Fruit fly (Drosophila melanogaster) whole organism, wandering third instar larva: ENCODE results near the gene CtIP.
A peak's percentile ranks its signal among the peaks of the same experiment; 100 is the strongest.

Experiments used
- Abd-B ChIP-seq: fragments of >200 bp; optimal IDR thresholded peaks from 2 replicates; lab custom pipeline; 2017; ENCODE audit warnings: missing biosample characterization, missing genetic modification characterization
- CG32264 ChIP-seq: fragments of 200-800 bp; sonication (Bioruptor generic); optimal IDR thresholded peaks from 2 replicates; lab custom pipeline; 2016; ENCODE audit warnings: missing biosample characterization, missing genetic modification characterization
- CG9705 ChIP-seq: fragments of 200-800 bp; sonication (Bioruptor generic); optimal IDR thresholded peaks from 2 replicates; lab custom pipeline; 2018; ENCODE audit warnings: missing biosample characterization, mild to moderate bottlenecking, missing genetic modification characterization
- CrebA ChIP-seq: fragments of 200-800 bp; sonication (Bioruptor generic); optimal IDR thresholded peaks from 2 replicates; lab custom pipeline; 2016; ENCODE audit warnings: missing biosample characterization, mild to moderate bottlenecking, missing genetic modification characterization, borderline replicate concordance
- Dfd ChIP-seq: fragments of >200 bp; optimal IDR thresholded peaks from 2 replicates; lab custom pipeline; 2017; ENCODE audit warnings: missing biosample characterization, missing genetic modification characterization
- Dif ChIP-seq: fragments of 200-275, 200-300 bp; sonication (Bioruptor generic); optimal IDR thresholded peaks from 2 replicates; lab custom pipeline; 2018; ENCODE audit warnings: missing biosample characterization, missing genetic modification characterization; ENCODE audit not compliant: partially characterized antibody
- GATAd ChIP-seq: sonication (Bioruptor generic); optimal IDR thresholded peaks from 2 replicates; lab custom pipeline; 2016; ENCODE audit warnings: missing biosample characterization, missing genetic modification characterization
- HLH106 ChIP-seq: fragments of 200-800 bp; optimal IDR thresholded peaks from 3 replicates; lab custom pipeline; 2019; ENCODE audit warnings: missing biosample characterization, mild to moderate bottlenecking, missing genetic modification characterization, moderate library complexity
- Hnf4 ChIP-seq: fragments of 200-800 bp; sonication (Bioruptor generic); optimal IDR thresholded peaks from 2 replicates; lab custom pipeline; 2016; ENCODE audit warnings: missing biosample characterization, mild to moderate bottlenecking, missing genetic modification characterization
- Hr78 ChIP-seq: fragments of >200 bp; optimal IDR thresholded peaks from 2 replicates; lab custom pipeline; 2017; ENCODE audit warnings: missing biosample characterization, missing genetic modification characterization
- Hr83 ChIP-seq: fragments of 200-300 bp; sonication (Bioruptor generic); optimal IDR thresholded peaks from 2 replicates; lab custom pipeline; 2016; ENCODE audit warnings: missing biosample characterization, mild to moderate bottlenecking, missing genetic modification characterization, moderate library complexity; ENCODE audit not compliant: poor library complexity, severe bottlenecking
- Jra ChIP-seq: sonication (Bioruptor generic); optimal IDR thresholded peaks from 2 replicates; lab custom pipeline; 2016; ENCODE audit warnings: missing biosample characterization, missing genetic modification characterization
- Mio ChIP-seq: sonication (Bioruptor generic); optimal IDR thresholded peaks from 2 replicates; lab custom pipeline; 2016; ENCODE audit warnings: missing biosample characterization, missing genetic modification characterization
- Myc ChIP-seq: fragments of >200 bp; optimal IDR thresholded peaks from 2 replicates; lab custom pipeline; 2017
- N ChIP-seq: fragments of >200 bp; optimal IDR thresholded peaks from 2 replicates; lab custom pipeline; 2018; ENCODE audit warnings: missing biosample characterization, missing external identifiers, missing genetic modification characterization
- OdsH ChIP-seq: fragments of 200-800 bp; sonication (Bioruptor generic); optimal IDR thresholded peaks from 2 replicates; lab custom pipeline; 2016; ENCODE audit warnings: missing biosample characterization, mild to moderate bottlenecking, missing genetic modification characterization
- Rel ChIP-seq, 2 experiments: fragments of 200-800 bp; sonication (Bioruptor generic) in 1 of 2; optimal IDR thresholded peaks; 2 replicates in 1 of 2; 3 replicates in 1 of 2; lab custom pipeline; 2016 to 2019; ENCODE audit warnings: mild to moderate bottlenecking in 2 of 2, missing biosample characterization in 2 of 2, missing genetic modification characterization in 2 of 2, moderate library complexity in 1 of 2
- Sp1 ChIP-seq: fragments of 200-800 bp; sonication (Bioruptor generic); optimal IDR thresholded peaks from 3 replicates; lab custom pipeline; 2019; ENCODE audit warnings: missing biosample characterization, mild to moderate bottlenecking, missing genetic modification characterization, moderate library complexity
- Vsx2 ChIP-seq: fragments of 200-300, 225-300 bp; sonication (Bioruptor generic); optimal IDR thresholded peaks from 2 replicates; lab custom pipeline; 2018; ENCODE audit warnings: missing biosample characterization, missing genetic modification characterization; ENCODE audit not compliant: partially characterized antibody
- br ChIP-seq: fragments of 200-800 bp; sonication (Bioruptor generic); optimal IDR thresholded peaks from 2 replicates; lab custom pipeline; 2016; ENCODE audit warnings: missing biosample characterization, missing genetic modification characterization
- brk ChIP-seq: fragments of 200-800 bp; sonication (Bioruptor generic); optimal IDR thresholded peaks from 2 replicates; lab custom pipeline; 2016; ENCODE audit warnings: missing biosample characterization, mild to moderate bottlenecking, missing genetic modification characterization
- dl ChIP-seq, 2 experiments: fragments of 175-275, 200-275 bp in 1 of 2; fragments of 200-275 bp in 1 of 2; sonication (Bioruptor generic); optimal IDR thresholded peaks; lab custom pipeline; 2018; ENCODE audit warnings: mild to moderate bottlenecking in 2 of 2, missing biosample characterization in 2 of 2, missing genetic modification characterization in 2 of 2, moderate library complexity in 2 of 2; ENCODE audit not compliant: partially characterized antibody in 2 of 2, insufficient read depth in 1 of 2
- dmrt93B ChIP-seq: fragments of 200-800 bp; sonication (Bioruptor generic); optimal IDR thresholded peaks from 2 replicates; lab custom pipeline; 2018; ENCODE audit warnings: missing biosample characterization, mild to moderate bottlenecking, missing genetic modification characterization
- dsf ChIP-seq: sonication (Bioruptor generic); optimal IDR thresholded peaks from 2 replicates; lab custom pipeline; 2016; ENCODE audit warnings: missing biosample characterization, missing genetic modification characterization, borderline replicate concordance
- ey ChIP-seq: fragments of 200-800 bp; sonication (Bioruptor generic); optimal IDR thresholded peaks from 2 replicates; lab custom pipeline; 2016; ENCODE audit warnings: missing biosample characterization, missing genetic modification characterization
- foxo ChIP-seq, 2 experiments: fragments of 200-800 bp; sonication (Bioruptor generic); optimal IDR thresholded peaks; 2 replicates in 1 of 2; 3 replicates in 1 of 2; lab custom pipeline; 2016 to 2017; ENCODE audit warnings: missing biosample characterization in 2 of 2, missing genetic modification characterization in 2 of 2
- fru ChIP-seq: fragments of 200-800 bp; sonication (Bioruptor generic); optimal IDR thresholded peaks from 3 replicates; lab custom pipeline; 2016; ENCODE audit warnings: missing biosample characterization, mild to moderate bottlenecking, missing genetic modification characterization
- h ChIP-seq: fragments of 200-800 bp; sonication (Bioruptor generic); optimal IDR thresholded peaks from 3 replicates; lab custom pipeline; 2016; ENCODE audit warnings: missing biosample characterization, mild to moderate bottlenecking, missing genetic modification characterization
- jim ChIP-seq: fragments of 175-275, 200-325 bp; sonication (Bioruptor generic); optimal IDR thresholded peaks from 2 replicates; lab custom pipeline; 2016; ENCODE audit warnings: missing biosample characterization, mild to moderate bottlenecking, missing genetic modification characterization
- lola ChIP-seq: fragments of >200 bp; optimal IDR thresholded peaks from 2 replicates; lab custom pipeline; 2017; ENCODE audit warnings: missing biosample characterization, missing genetic modification characterization
- pan ChIP-seq: fragments of >200 bp; optimal IDR thresholded peaks from 2 replicates; lab custom pipeline; 2017
- psq ChIP-seq: fragments of 200-800 bp; sonication (Bioruptor generic); optimal IDR thresholded peaks from 3 replicates; lab custom pipeline; 2017; ENCODE audit warnings: missing biosample characterization, mild to moderate bottlenecking, missing genetic modification characterization, moderate library complexity
- rgr ChIP-seq: fragments of 200-800 bp; sonication (Bioruptor generic); optimal IDR thresholded peaks from 3 replicates; lab custom pipeline; 2016; ENCODE audit warnings: missing biosample characterization, mild to moderate bottlenecking, missing genetic modification characterization
- sage ChIP-seq: fragments of 200-800 bp; sonication (Bioruptor generic); optimal IDR thresholded peaks from 2 replicates; lab custom pipeline; 2016; ENCODE audit warnings: missing biosample characterization, mild to moderate bottlenecking, missing genetic modification characterization
- sv ChIP-seq: fragments of 200-800 bp; sonication (Bioruptor generic); optimal IDR thresholded peaks from 3 replicates; lab custom pipeline; 2016; ENCODE audit warnings: missing biosample characterization, missing genetic modification characterization
- tai ChIP-seq: sonication (Bioruptor generic); optimal IDR thresholded peaks from 2 replicates; lab custom pipeline; 2016; ENCODE audit warnings: missing biosample characterization, missing genetic modification characterization
- usp ChIP-seq: fragments of >200 bp; optimal IDR thresholded peaks from 2 replicates; lab custom pipeline; 2017; ENCODE audit warnings: missing biosample characterization, missing genetic modification characterization
- woc ChIP-seq: sonication (Bioruptor generic); optimal IDR thresholded peaks from 2 replicates; lab custom pipeline; 2016; ENCODE audit warnings: missing biosample characterization, mild to moderate bottlenecking, missing genetic modification characterization

CtIP gene

dm6 chr3L:20448773-20449172 lies 12.7 kb downstream of the CtIP start:
- TF ChIP-seq h (GFP tag; lab: Kevin White, UChicago) (no peak), HLH106 (tag; lab: Kevin White, UChicago) (no peak), dsf (no peak), Mio (GFP tag; lab: Kevin White, UChicago) (no peak), tai (GFP tag; lab: Kevin White, UChicago) (no peak), Hnf4 (GFP tag; lab: Kevin White, UChicago) (no peak), CG9705 (GFP tag; lab: Kevin White, UChicago) (no peak), Vsx2 (GFP tag; lab: Kevin White, UChicago) (no peak), Rel (GFP tag; optimal IDR thresholded peaks at IDR 0.05; lab: Kevin White, UChicago) (no peak), Rel (tag; optimal IDR thresholded peaks at IDR 0.05; lab: Kevin White, UChicago) (no peak), foxo (GFP tag; optimal IDR thresholded peaks at IDR 0.05; lab: Kevin White, UChicago) (no peak)

dm6 chr3L:20452813-20453682 lies 17.0 kb downstream of the CtIP start, which contains the start of gene CG5199:
Gene CG5199 (minus strand): TSS chr3L:20452864.
- TF ChIP-seq brk (GFP tag; lab: Kevin White, UChicago) = peak; percentile 41
- TF ChIP-seq Jra = no peak
- peak; percentile 41 for TF ChIP-seq dmrt93B (GFP tag; lab: Kevin White, UChicago)
- peak; percentile 23 for TF ChIP-seq fru (GFP tag; lab: Kevin White, UChicago)
- TF ChIP-seq woc = no peak
- peak; percentile 64 for TF ChIP-seq psq
- no peak for TF ChIP-seq pan (lab: Kevin White, UChicago)
- TF ChIP-seq Hr78 (GFP tag; lab: Kevin White, UChicago) = no peak
- no peak for TF ChIP-seq sv (GFP tag; lab: Kevin White, UChicago)
- no peak for TF ChIP-seq Dif (GFP tag; lab: Kevin White, UChicago)
- no peak for TF ChIP-seq Dfd (GFP tag; lab: Kevin White, UChicago)
- TF ChIP-seq N (GFP tag; lab: Kevin White, UChicago) = no peak
- peak in 1 of 2 experiments; percentile 74 for TF ChIP-seq foxo (GFP tag; optimal IDR thresholded peaks at IDR 0.05; lab: Kevin White, UChicago)
- TF ChIP-seq rgr (GFP tag; lab: Kevin White, UChicago) = peak; percentile 44
- TF ChIP-seq usp = no peak
- no peak for TF ChIP-seq Abd-B (GFP tag; lab: Kevin White, UChicago)
- TF ChIP-seq GATAd (GFP tag; lab: Kevin White, UChicago) = no peak
- peak; percentile 11 for TF ChIP-seq ey (GFP tag; lab: Kevin White, UChicago)
- TF ChIP-seq CrebA (GFP tag; lab: Kevin White, UChicago) = no peak
- TF ChIP-seq CG32264 (GFP tag; lab: Kevin White, UChicago) = no peak
- peak; percentile 80 for TF ChIP-seq HLH106 (tag; lab: Kevin White, UChicago)
- TF ChIP-seq br (GFP tag; lab: Kevin White, UChicago) = no peak
- no peak for TF ChIP-seq tai (GFP tag; lab: Kevin White, UChicago)
- TF ChIP-seq sage (GFP tag; lab: Kevin White, UChicago) = peak; percentile 7
- TF ChIP-seq Sp1 (GFP tag; lab: Kevin White, UChicago) = peak; percentile 59
- TF ChIP-seq jim = no peak
- TF ChIP-seq Myc = peak; percentile 26
- TF ChIP-seq Hnf4 (GFP tag; lab: Kevin White, UChicago) = peak; percentile 13
- TF ChIP-seq dsf = no peak
- TF ChIP-seq lola = no peak
- TF ChIP-seq h (GFP tag; lab: Kevin White, UChicago) = peak; percentile 50
- no peak for TF ChIP-seq Mio (GFP tag; lab: Kevin White, UChicago)
- no peak for TF ChIP-seq Rel (GFP tag; optimal IDR thresholded peaks at IDR 0.05; lab: Kevin White, UChicago)
- no peak for TF ChIP-seq Rel (tag; optimal IDR thresholded peaks at IDR 0.05; lab: Kevin White, UChicago)
- TF ChIP-seq Vsx2 (GFP tag; lab: Kevin White, UChicago) = no peak
- peak; percentile 4 for TF ChIP-seq CG9705 (GFP tag; lab: Kevin White, UChicago)
- TF ChIP-seq OdsH (GFP tag; lab: Kevin White, UChicago) = peak; percentile 30
- no peak for TF ChIP-seq dl (GFP tag; optimal IDR thresholded peaks at IDR 0.05; lab: Kevin White, UChicago; ENCODE audit: insufficient read depth in 1 of 2, partially characterized antibody in 2 of 2)
- peak; percentile 44 for TF ChIP-seq Hr83 (GFP tag; lab: Kevin White, UChicago)
